Fruit fly (Drosophila melanogaster) whole organism, wandering third instar larva: Measurements from ENCODE around the gene CG3823.

Experiments used
- Abd-B ChIP-seq: fragments of >200 bp; optimal IDR thresholded peaks from 2 replicates; lab custom pipeline; 2017; ENCODE audit warnings: missing biosample characterization, missing genetic modification characterization
- CG32264 ChIP-seq: fragments of 200-800 bp; sonication (Bioruptor generic); optimal IDR thresholded peaks from 2 replicates; lab custom pipeline; 2016; ENCODE audit warnings: missing biosample characterization, missing genetic modification characterization
- CG9705 ChIP-seq: fragments of 200-800 bp; sonication (Bioruptor generic); optimal IDR thresholded peaks from 2 replicates; lab custom pipeline; 2018; ENCODE audit warnings: missing biosample characterization, mild to moderate bottlenecking, missing genetic modification characterization
- Dfd ChIP-seq: fragments of >200 bp; optimal IDR thresholded peaks from 2 replicates; lab custom pipeline; 2017; ENCODE audit warnings: missing biosample characterization, missing genetic modification characterization
- Dif ChIP-seq: fragments of 200-275, 200-300 bp; sonication (Bioruptor generic); optimal IDR thresholded peaks from 2 replicates; lab custom pipeline; 2018; ENCODE audit warnings: missing biosample characterization, missing genetic modification characterization; ENCODE audit not compliant: partially characterized antibody
- HLH106 ChIP-seq: fragments of 200-800 bp; optimal IDR thresholded peaks from 3 replicates; lab custom pipeline; 2019; ENCODE audit warnings: missing biosample characterization, mild to moderate bottlenecking, missing genetic modification characterization, moderate library complexity
- Hnf4 ChIP-seq: fragments of 200-800 bp; sonication (Bioruptor generic); optimal IDR thresholded peaks from 2 replicates; lab custom pipeline; 2016; ENCODE audit warnings: missing biosample characterization, mild to moderate bottlenecking, missing genetic modification characterization
- Hr78 ChIP-seq: fragments of >200 bp; optimal IDR thresholded peaks from 2 replicates; lab custom pipeline; 2017; ENCODE audit warnings: missing biosample characterization, missing genetic modification characterization
- Hr83 ChIP-seq: fragments of 200-300 bp; sonication (Bioruptor generic); optimal IDR thresholded peaks from 2 replicates; lab custom pipeline; 2016; ENCODE audit warnings: missing biosample characterization, mild to moderate bottlenecking, missing genetic modification characterization, moderate library complexity; ENCODE audit not compliant: poor library complexity, severe bottlenecking
- Jra ChIP-seq: sonication (Bioruptor generic); optimal IDR thresholded peaks from 2 replicates; lab custom pipeline; 2016; ENCODE audit warnings: missing biosample characterization, missing genetic modification characterization
- Mio ChIP-seq: sonication (Bioruptor generic); optimal IDR thresholded peaks from 2 replicates; lab custom pipeline; 2016; ENCODE audit warnings: missing biosample characterization, missing genetic modification characterization
- Myc ChIP-seq: fragments of >200 bp; optimal IDR thresholded peaks from 2 replicates; lab custom pipeline; 2017
- N ChIP-seq: fragments of >200 bp; optimal IDR thresholded peaks from 2 replicates; lab custom pipeline; 2018; ENCODE audit warnings: missing biosample characterization, missing external identifiers, missing genetic modification characterization
- OdsH ChIP-seq: fragments of 200-800 bp; sonication (Bioruptor generic); optimal IDR thresholded peaks from 2 replicates; lab custom pipeline; 2016; ENCODE audit warnings: missing biosample characterization, mild to moderate bottlenecking, missing genetic modification characterization
- Rel ChIP-seq, 2 experiments: fragments of 200-800 bp; sonication (Bioruptor generic) in 1 of 2; optimal IDR thresholded peaks; 2 replicates in 1 of 2; 3 replicates in 1 of 2; lab custom pipeline; 2016 to 2019; ENCODE audit warnings: mild to moderate bottlenecking in 2 of 2, missing biosample characterization in 2 of 2, missing genetic modification characterization in 2 of 2, moderate library complexity in 1 of 2
- Sp1 ChIP-seq: fragments of 200-800 bp; sonication (Bioruptor generic); optimal IDR thresholded peaks from 3 replicates; lab custom pipeline; 2019; ENCODE audit warnings: missing biosample characterization, mild to moderate bottlenecking, missing genetic modification characterization, moderate library complexity
- Vsx2 ChIP-seq: fragments of 200-300, 225-300 bp; sonication (Bioruptor generic); optimal IDR thresholded peaks from 2 replicates; lab custom pipeline; 2018; ENCODE audit warnings: missing biosample characterization, missing genetic modification characterization; ENCODE audit not compliant: partially characterized antibody
- br ChIP-seq: fragments of 200-800 bp; sonication (Bioruptor generic); optimal IDR thresholded peaks from 2 replicates; lab custom pipeline; 2016; ENCODE audit warnings: missing biosample characterization, missing genetic modification characterization
- brk ChIP-seq: fragments of 200-800 bp; sonication (Bioruptor generic); optimal IDR thresholded peaks from 2 replicates; lab custom pipeline; 2016; ENCODE audit warnings: missing biosample characterization, mild to moderate bottlenecking, missing genetic modification characterization
- dl ChIP-seq, 2 experiments: fragments of 175-275, 200-275 bp in 1 of 2; fragments of 200-275 bp in 1 of 2; sonication (Bioruptor generic); optimal IDR thresholded peaks; lab custom pipeline; 2018; ENCODE audit warnings: mild to moderate bottlenecking in 2 of 2, missing biosample characterization in 2 of 2, missing genetic modification characterization in 2 of 2, moderate library complexity in 2 of 2; ENCODE audit not compliant: partially characterized antibody in 2 of 2, insufficient read depth in 1 of 2
- dmrt93B ChIP-seq: fragments of 200-800 bp; sonication (Bioruptor generic); optimal IDR thresholded peaks from 2 replicates; lab custom pipeline; 2018; ENCODE audit warnings: missing biosample characterization, mild to moderate bottlenecking, missing genetic modification characterization
- dsf ChIP-seq: sonication (Bioruptor generic); optimal IDR thresholded peaks from 2 replicates; lab custom pipeline; 2016; ENCODE audit warnings: missing biosample characterization, missing genetic modification characterization, borderline replicate concordance
- ey ChIP-seq: fragments of 200-800 bp; sonication (Bioruptor generic); optimal IDR thresholded peaks from 2 replicates; lab custom pipeline; 2016; ENCODE audit warnings: missing biosample characterization, missing genetic modification characterization
- foxo ChIP-seq, 2 experiments: fragments of 200-800 bp; sonication (Bioruptor generic); optimal IDR thresholded peaks; 2 replicates in 1 of 2; 3 replicates in 1 of 2; lab custom pipeline; 2016 to 2017; ENCODE audit warnings: missing biosample characterization in 2 of 2, missing genetic modification characterization in 2 of 2
- fru ChIP-seq: fragments of 200-800 bp; sonication (Bioruptor generic); optimal IDR thresholded peaks from 3 replicates; lab custom pipeline; 2016; ENCODE audit warnings: missing biosample characterization, mild to moderate bottlenecking, missing genetic modification characterization
- h ChIP-seq: fragments of 200-800 bp; sonication (Bioruptor generic); optimal IDR thresholded peaks from 3 replicates; lab custom pipeline; 2016; ENCODE audit warnings: missing biosample characterization, mild to moderate bottlenecking, missing genetic modification characterization
- jim ChIP-seq: fragments of 175-275, 200-325 bp; sonication (Bioruptor generic); optimal IDR thresholded peaks from 2 replicates; lab custom pipeline; 2016; ENCODE audit warnings: missing biosample characterization, mild to moderate bottlenecking, missing genetic modification characterization
- lola ChIP-seq: fragments of >200 bp; optimal IDR thresholded peaks from 2 replicates; lab custom pipeline; 2017; ENCODE audit warnings: missing biosample characterization, missing genetic modification characterization
- pan ChIP-seq: fragments of >200 bp; optimal IDR thresholded peaks from 2 replicates; lab custom pipeline; 2017
- psq ChIP-seq: fragments of 200-800 bp; sonication (Bioruptor generic); optimal IDR thresholded peaks from 3 replicates; lab custom pipeline; 2017; ENCODE audit warnings: missing biosample characterization, mild to moderate bottlenecking, missing genetic modification characterization, moderate library complexity
- rgr ChIP-seq: fragments of 200-800 bp; sonication (Bioruptor generic); optimal IDR thresholded peaks from 3 replicates; lab custom pipeline; 2016; ENCODE audit warnings: missing biosample characterization, mild to moderate bottlenecking, missing genetic modification characterization
- sage ChIP-seq: fragments of 200-800 bp; sonication (Bioruptor generic); optimal IDR thresholded peaks from 2 replicates; lab custom pipeline; 2016; ENCODE audit warnings: missing biosample characterization, mild to moderate bottlenecking, missing genetic modification characterization
- sv ChIP-seq: fragments of 200-800 bp; sonication (Bioruptor generic); optimal IDR thresholded peaks from 3 replicates; lab custom pipeline; 2016; ENCODE audit warnings: missing biosample characterization, missing genetic modification characterization
- tai ChIP-seq: sonication (Bioruptor generic); optimal IDR thresholded peaks from 2 replicates; lab custom pipeline; 2016; ENCODE audit warnings: missing biosample characterization, missing genetic modification characterization
- usp ChIP-seq: fragments of >200 bp; optimal IDR thresholded peaks from 2 replicates; lab custom pipeline; 2017; ENCODE audit warnings: missing biosample characterization, missing genetic modification characterization
- woc ChIP-seq: sonication (Bioruptor generic); optimal IDR thresholded peaks from 2 replicates; lab custom pipeline; 2016; ENCODE audit warnings: missing biosample characterization, mild to moderate bottlenecking, missing genetic modification characterization

The CG3823 gene

dm6 chrX:6351917-6352768, 48.4 kb downstream of the CG3823 start:
- no peak for TF ChIP-seq Hnf4 (GFP tag; lab: Kevin White, UChicago)
- TF ChIP-seq CG9705 (GFP tag; lab: Kevin White, UChicago) = no peak
- TF ChIP-seq Hr78 (GFP tag; lab: Kevin White, UChicago) = no peak
- no peak for TF ChIP-seq lola (GFP tag; lab: Kevin White, UChicago)
- TF ChIP-seq HLH106 = peak; percentile 11
- peak; percentile 30 for TF ChIP-seq psq
- no peak for TF ChIP-seq N (GFP tag; lab: Kevin White, UChicago)
- TF ChIP-seq foxo (GFP tag; optimal IDR thresholded peaks at IDR 0.05; lab: Kevin White, UChicago) = peak in 1 of 2 experiments; percentile 11
- TF ChIP-seq ey (GFP tag; lab: Kevin White, UChicago) = no peak
- no peak for TF ChIP-seq Rel (GFP tag; optimal IDR thresholded peaks at IDR 0.05; lab: Kevin White, UChicago)
- TF ChIP-seq Rel (tag; optimal IDR thresholded peaks at IDR 0.05; lab: Kevin White, UChicago) = peak; percentile 28
- peak; percentile 43 for TF ChIP-seq h (GFP tag; lab: Kevin White, UChicago)
- peak; percentile 20 for TF ChIP-seq Myc (lab: Kevin White, UChicago)
- TF ChIP-seq sv (GFP tag; lab: Kevin White, UChicago) = peak; percentile 46
- no peak for TF ChIP-seq brk (GFP tag; lab: Kevin White, UChicago)
- no peak for TF ChIP-seq usp (GFP tag; lab: Kevin White, UChicago)
- no peak for TF ChIP-seq Abd-B (GFP tag; lab: Kevin White, UChicago)
- TF ChIP-seq Dif (GFP tag; lab: Kevin White, UChicago) = peak; percentile 42
- TF ChIP-seq Sp1 (GFP tag; lab: Kevin White, UChicago) = peak; percentile 11
- TF ChIP-seq Dfd (GFP tag; lab: Kevin White, UChicago) = no peak
- no peak for TF ChIP-seq Vsx2
- TF ChIP-seq Hr83 (GFP tag; lab: Kevin White, UChicago) = no peak
- peak; percentile 14 for TF ChIP-seq rgr (GFP tag; lab: Kevin White, UChicago)
- TF ChIP-seq br (GFP tag; lab: Kevin White, UChicago) = peak; percentile 14
- TF ChIP-seq tai (GFP tag; lab: Kevin White, UChicago) = no peak
- TF ChIP-seq woc (GFP tag; lab: Kevin White, UChicago) = no peak
- TF ChIP-seq dmrt93B (GFP tag; lab: Kevin White, UChicago) = no peak
- no peak for TF ChIP-seq Mio (GFP tag; lab: Kevin White, UChicago)
- no peak for TF ChIP-seq dsf
- no peak for TF ChIP-seq CG32264 (GFP tag; lab: Kevin White, UChicago)
- TF ChIP-seq fru = peak; percentile 22
- TF ChIP-seq OdsH (GFP tag; lab: Kevin White, UChicago) = peak; percentile 39
- TF ChIP-seq Jra (GFP tag; lab: Kevin White, UChicago) = no peak

- TF ChIP-seq tai (GFP tag; lab: Kevin White, UChicago) = peak; percentile 10
- TF ChIP-seq Myc (lab: Kevin White, UChicago) = no peak
- peak; percentile 43 for TF ChIP-seq Dif (GFP tag; lab: Kevin White, UChicago)
- TF ChIP-seq dmrt93B (GFP tag; lab: Kevin White, UChicago) = no peak
- TF ChIP-seq h (GFP tag; lab: Kevin White, UChicago) = no peak
- no peak for TF ChIP-seq Rel (GFP tag; optimal IDR thresholded peaks at IDR 0.05; lab: Kevin White, UChicago)
- no peak for TF ChIP-seq Rel (tag; optimal IDR thresholded peaks at IDR 0.05; lab: Kevin White, UChicago)
- peak in 1 of 2 experiments; percentile 49 for TF ChIP-seq dl (GFP tag; optimal IDR thresholded peaks at IDR 0.05; lab: Kevin White, UChicago; ENCODE audit: insufficient read depth in 1 of 2, partially characterized antibody in 2 of 2)
- TF ChIP-seq Sp1 (GFP tag; lab: Kevin White, UChicago) = no peak
- TF ChIP-seq lola (GFP tag; lab: Kevin White, UChicago) = no peak
- TF ChIP-seq pan (lab: Kevin White, UChicago) = no peak
- TF ChIP-seq sage (GFP tag; lab: Kevin White, UChicago) = peak; percentile 24
- TF ChIP-seq Dfd (GFP tag; lab: Kevin White, UChicago) = no peak
- TF ChIP-seq Jra (GFP tag; lab: Kevin White, UChicago) = no peak
- no peak for TF ChIP-seq brk (GFP tag; lab: Kevin White, UChicago)
- no peak for TF ChIP-seq jim
- TF ChIP-seq ey (GFP tag; lab: Kevin White, UChicago) = no peak
- no peak for TF ChIP-seq rgr (GFP tag; lab: Kevin White, UChicago)
- no peak for TF ChIP-seq N (GFP tag; lab: Kevin White, UChicago)
- TF ChIP-seq Mio (GFP tag; lab: Kevin White, UChicago) = no peak
- no peak for TF ChIP-seq fru
- TF ChIP-seq, all 38 proteins: peak for 4
Observed at dm6 chrX:6352769-6353612, 49.2 kb downstream of the CG3823 start.
